Fruit fly (Drosophila melanogaster) whole organism, prepupa: ENCODE measurements around the gene udt.

Experiments used
- CG1621 ChIP-seq: fragments of 200-800 bp; sonication (Bioruptor generic); optimal IDR thresholded peaks from 3 replicates; lab custom pipeline; 2018; ENCODE audit warnings: missing biosample characterization, mild to moderate bottlenecking, missing genetic modification characterization
- CG4318 ChIP-seq: fragments of 200-800 bp; sonication (Bioruptor generic); optimal IDR thresholded peaks from 3 replicates; lab custom pipeline; 2017; ENCODE audit warnings: missing biosample characterization, mild to moderate bottlenecking, missing genetic modification characterization
- Eip93F ChIP-seq: fragments of 200-800 bp; sonication (Bioruptor generic); optimal IDR thresholded peaks from 2 replicates; lab custom pipeline; 2016; ENCODE audit warnings: missing biosample characterization, mild to moderate bottlenecking, missing genetic modification characterization
- Lpt ChIP-seq: fragments of 200-800 bp; sonication (Bioruptor generic); optimal IDR thresholded peaks from 3 replicates; lab custom pipeline; 2016; ENCODE audit warnings: missing biosample characterization, missing genetic modification characterization
- dsx ChIP-seq: fragments of 200-800 bp; optimal IDR thresholded peaks from 3 replicates; lab custom pipeline; 2019; ENCODE audit warnings: missing biosample characterization, mild to moderate bottlenecking, missing genetic modification characterization, moderate library complexity; ENCODE audit not compliant: poor library complexity, severe bottlenecking
- eg ChIP-seq: fragments of 200-800 bp; sonication (Bioruptor generic); IDR thresholded peaks from 3 replicates; pipeline ENCODE4 v1.3.6; 2022; ENCODE audit warnings: missing biosample characterization, missing genetic modification characterization
- esn ChIP-seq: fragments of 200-800 bp; sonication (Bioruptor generic); optimal IDR thresholded peaks from 2 replicates; lab custom pipeline; 2016; ENCODE audit warnings: missing biosample characterization, mild to moderate bottlenecking, missing genetic modification characterization, moderate library complexity

dm6 chr3R:23721525-23721924 lies 41.5 kb downstream of the udt start, which contains the start of gene CG10232:
- TF ChIP-seq esn (no peak), CG4318 (GFP tag; lab: Kevin White, UChicago) (no peak), eg (GFP tag; lab: Robert Waterston, UW) (no peak), dsx (GFP tag; lab: Kevin White, UChicago) (no peak), Eip93F (GFP tag; lab: Kevin White, UChicago) (no peak), Lpt (no peak), CG1621 (tag; lab: Kevin White, UChicago) (no peak)
